Worm (Caenorhabditis elegans) whole organism, L4 larva: ENCODE data around the gene F55A11.1.

Experiments
- lin-39 ChIP-seq: fragments of 150-350 bp; optimal IDR thresholded peaks from 2 replicates; lab custom pipeline; 2014; ENCODE audit warnings: missing biosample characterization, missing genetic modification reagents, missing genetic modification characterization
- nhr-111 ChIP-seq: fragments of 200-800 bp; sonication (Bioruptor generic); optimal IDR thresholded peaks from 2 replicates; lab custom pipeline; 2018; ENCODE audit warnings: mild to moderate bottlenecking, missing genetic modification characterization, missing compliant biosample characterization
- nhr-41 ChIP-seq: fragments of 200-800 bp; sonication (Bioruptor generic); IDR thresholded peaks from 2 replicates; pipeline ENCODE4 v1.3.6; 2022; ENCODE audit warnings: missing genetic modification reagents, missing genetic modification characterization, missing compliant biosample characterization

- TF ChIP-seq nhr-41 (peak; percentile 97), lin-39 (tag; lab: Kevin White, UChicago) (no peak), nhr-111 (GFP tag; lab: Kevin White, UChicago) (peak; percentile 90)
Observed at ce11 chrV:11782809-11783440, 18.7 kb upstream of the F55A11.1 start, which contains the start of gene F55A11.11.
